Worm (Caenorhabditis elegans) whole organism, L2 larva: ENCODE results near the gene R02D5.3.

ENCODE experiments used
- F13H6.1 ChIP-seq: sonication (generic microtip); optimal IDR thresholded peaks from 2 replicates; lab custom pipeline; 2016; ENCODE audit warnings: missing genetic modification characterization, missing compliant biosample characterization
- mdl-1 ChIP-seq, 2 experiments: fragments of 150-350 bp in 1 of 2; sonication (generic microtip) in 1 of 2; optimal IDR thresholded peaks; 2 replicates each; lab custom pipeline; 2017; ENCODE audit warnings: missing biosample characterization in 2 of 2, missing genetic modification characterization in 2 of 2
- zag-1 ChIP-seq: fragments of 150-350 bp; optimal IDR thresholded peaks from 2 replicates; lab custom pipeline; 2014; ENCODE audit warnings: missing biosample characterization, missing genetic modification characterization

- TF ChIP-seq mdl-1 (tag; optimal IDR thresholded peaks at IDR 0.05; lab: Kevin White, UChicago): no peak
- no peak for TF ChIP-seq F13H6.1
- TF ChIP-seq zag-1: no peak
These were observed 47.9 kb downstream of the R02D5.3 start, which contains the start of gene kcnl-4 for ce11 chrV:14530813-14531212.
